Worm (Caenorhabditis elegans) whole organism, midembryonic: ENCODE measurements around the gene C33D3.5.

Experiments
- T22C8.4 ChIP-seq: fragments of 200-800 bp; sonication (Bioruptor generic); IDR thresholded peaks from 2 replicates; pipeline ENCODE4 v1.3.6; 2022; ENCODE audit warnings: missing genetic modification characterization, missing compliant biosample characterization
- cog-1 ChIP-seq: sonication (generic microtip); optimal IDR thresholded peaks from 2 replicates; lab custom pipeline; 2016; ENCODE audit warnings: missing genetic modification characterization, missing compliant biosample characterization
- flt-1 ChIP-seq: fragments of 200-800 bp; sonication (Bioruptor generic); IDR thresholded peaks from 2 replicates; pipeline ENCODE4 v1.3.6; 2022; ENCODE audit warnings: missing genetic modification characterization, missing compliant biosample characterization
- klf-2 ChIP-seq: fragments of 200-800 bp; sonication (Bioruptor generic); conservative IDR thresholded peaks from 2 replicates; pipeline ENCODE4 v1.3.6; 2022; ENCODE audit warnings: missing genetic modification reagents, missing genetic modification characterization, missing compliant biosample characterization
- med-1 ChIP-seq: sonication (generic microtip); optimal IDR thresholded peaks from 2 replicates; lab custom pipeline; 2017; ENCODE audit warnings: missing genetic modification characterization, mild to moderate bottlenecking, missing compliant biosample characterization, antibody characterized with exemption, missing genetic modification reagents; ENCODE audit not compliant: insufficient read depth
- ref-1 ChIP-seq: fragments of 200-800 bp; sonication (Bioruptor generic); conservative IDR thresholded peaks from 2 replicates; pipeline ENCODE4 v1.3.6; 2022; ENCODE audit warnings: missing genetic modification reagents, missing genetic modification characterization, missing compliant biosample characterization
- tab-1 ChIP-seq: fragments of 200-800 bp; sonication (Bioruptor generic); IDR thresholded peaks from 2 replicates; pipeline ENCODE4 v1.3.6; 2022; ENCODE audit warnings: missing genetic modification characterization, missing compliant biosample characterization
- ztf-23 ChIP-seq: fragments of 200-800 bp; sonication (Bioruptor generic); IDR thresholded peaks from 2 replicates; pipeline ENCODE4 v1.3.6; 2022; ENCODE audit warnings: missing genetic modification reagents, missing genetic modification characterization, missing compliant biosample characterization
- ztf-29 ChIP-seq: fragments of 200-800 bp; sonication (Bioruptor generic); IDR thresholded peaks from 2 replicates; pipeline ENCODE4 v1.3.6; 2022; ENCODE audit warnings: missing genetic modification reagents, missing genetic modification characterization, missing compliant biosample characterization

C33D3.5 gene

ce11 chrX:10528993-10529392 lies 37.8 kb downstream of the C33D3.5 start, which contains the start of the genes F14F3.5 and slcf-1:
F14F3.5 (minus strand) TSS chrX:10529226.
slcf-1 (plus strand) TSS chrX:10529294.
- TF ChIP-seq T22C8.4 (GFP tag; lab: Robert Waterston, UW), result no peak
- TF ChIP-seq med-1 (GFP tag; lab: Kevin White, UChicago), result no peak
- no peak for TF ChIP-seq flt-1
- no peak for TF ChIP-seq ref-1 (GFP tag; lab: Robert Waterston, UW)
- TF ChIP-seq klf-2 (GFP tag; lab: Robert Waterston, UW), result no peak
- TF ChIP-seq tab-1, result no peak
- TF ChIP-seq cog-1 (tag; lab: Kevin White, UChicago), result no peak
- no peak for TF ChIP-seq ztf-29 (GFP tag; lab: Robert Waterston, UW)
- no peak for TF ChIP-seq ztf-23

ce11 chrX:10532180-10532833 lies 41.2 kb downstream of the C33D3.5 start:
- TF ChIP-seq klf-2 (GFP tag; lab: Robert Waterston, UW) (no peak), T22C8.4 (GFP tag; lab: Robert Waterston, UW) (no peak), med-1 (GFP tag; lab: Kevin White, UChicago) (no peak), ztf-23 (no peak), ref-1 (GFP tag; lab: Robert Waterston, UW) (no peak), cog-1 (tag; lab: Kevin White, UChicago) (no peak), tab-1 (no peak), flt-1 (no peak), ztf-29 (GFP tag; lab: Robert Waterston, UW) (no peak)

ce11 chrX:10533447-10533846 lies 42.3 kb downstream of the C33D3.5 start, which contains the start of gene glo-3:
glo-3 (plus strand) TSS chrX:10533699.
- TF ChIP-seq ztf-29 (GFP tag; lab: Robert Waterston, UW), result no peak
- no peak for TF ChIP-seq ztf-23
- no peak for TF ChIP-seq cog-1 (tag; lab: Kevin White, UChicago)
- TF ChIP-seq flt-1, result no peak

ce11 chrX:10534625-10535244 lies 43.6 kb downstream of the C33D3.5 start:
- TF ChIP-seq cog-1 (tag; lab: Kevin White, UChicago) (no peak), ref-1 (GFP tag; lab: Robert Waterston, UW) (no peak), tab-1 (no peak), T22C8.4 (GFP tag; lab: Robert Waterston, UW) (no peak), ztf-29 (GFP tag; lab: Robert Waterston, UW) (no peak), ztf-23 (no peak), klf-2 (GFP tag; lab: Robert Waterston, UW) (no peak), flt-1 (no peak)

- no peak for TF ChIP-seq ref-1 (GFP tag; lab: Robert Waterston, UW)
- no peak for TF ChIP-seq T22C8.4 (GFP tag; lab: Robert Waterston, UW)
- no peak for TF ChIP-seq flt-1
- TF ChIP-seq ztf-23, result no peak
- no peak for TF ChIP-seq ztf-29 (GFP tag; lab: Robert Waterston, UW)
- TF ChIP-seq cog-1 (tag; lab: Kevin White, UChicago), result no peak
- TF ChIP-seq tab-1, result no peak
- TF ChIP-seq med-1 (GFP tag; lab: Kevin White, UChicago), result no peak
- TF ChIP-seq klf-2 (GFP tag; lab: Robert Waterston, UW), result no peak
These were observed 50.6 kb downstream of the C33D3.5 start for ce11 chrX:10541789-10542188.

- TF ChIP-seq flt-1, result no peak
- TF ChIP-seq tab-1, result no peak
- TF ChIP-seq T22C8.4 (GFP tag; lab: Robert Waterston, UW), result no peak
- no peak for TF ChIP-seq ztf-29 (GFP tag; lab: Robert Waterston, UW)
- TF ChIP-seq med-1 (GFP tag; lab: Kevin White, UChicago), result no peak
- no peak for TF ChIP-seq ref-1 (GFP tag; lab: Robert Waterston, UW)
- TF ChIP-seq ztf-23, result no peak
- no peak for TF ChIP-seq cog-1 (tag; lab: Kevin White, UChicago)
- TF ChIP-seq klf-2 (GFP tag; lab: Robert Waterston, UW), result no peak
These were observed 51.3 kb downstream of the C33D3.5 start, which contains the start of the genes F59F5.3 and F59F5.4 for ce11 chrX:10542313-10543048. F59F5.3 (minus strand) TSS chrX:10542413. F59F5.4 (plus strand) TSS chrX:10542998.

- TF ChIP-seq med-1 (GFP tag; lab: Kevin White, UChicago) (no peak), cog-1 (tag; lab: Kevin White, UChicago) (no peak), tab-1 (no peak), ref-1 (GFP tag; lab: Robert Waterston, UW) (no peak), T22C8.4 (GFP tag; lab: Robert Waterston, UW) (no peak), klf-2 (GFP tag; lab: Robert Waterston, UW) (no peak), flt-1 (no peak), ztf-23 (no peak)
These were observed 54.6 kb downstream of the C33D3.5 start, which contains the start of gene F59F5.5 for ce11 chrX:10545716-10546115. F59F5.5 (plus strand) TSS chrX:10546016.
